Fruit fly (Drosophila melanogaster): ENCODE results near the gene CG10428.
A peak's percentile ranks its signal among the peaks of the same experiment; 100 is the strongest.

Gene CG10428

DNA sequence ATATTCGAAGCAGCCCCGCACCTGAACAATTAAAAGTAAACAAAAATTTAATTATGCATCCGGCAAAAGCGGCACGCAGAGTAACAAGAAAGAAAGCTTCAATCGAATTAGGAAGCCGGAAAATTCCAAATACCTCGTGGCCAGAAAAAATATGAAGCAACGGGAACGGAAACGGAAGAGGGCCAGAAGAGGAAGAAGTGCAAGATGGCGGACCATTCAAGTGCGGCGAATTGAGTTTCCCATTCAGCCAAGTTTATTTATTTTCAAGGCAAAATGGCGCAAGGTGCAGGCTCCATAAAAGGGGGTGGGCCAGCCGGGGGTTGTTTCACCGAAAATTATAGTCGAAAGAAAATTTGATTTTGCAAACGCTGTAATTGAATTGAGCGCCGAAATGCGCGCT, 14.1 kb upstream of the CG10428 start (continued):
- TF ChIP-seq E2f2 (GFP tag; IDR thresholded peaks at IDR 0.05) (no peak), CG6854 (GFP tag; optimal IDR thresholded peaks at IDR 0.05) (no peak), ase (GFP tag; IDR thresholded peaks at IDR 0.05) (no peak), CG7745 (tag; optimal IDR thresholded peaks at IDR 0.05) (no peak), disco-r (GFP tag; optimal IDR thresholded peaks at IDR 0.05) (no peak), CG11504 (tag; optimal IDR thresholded peaks at IDR 0.05) (no peak), ara (GFP tag; IDR thresholded peaks at IDR 0.05) (peak; percentile 30; the same call in 1 of the 2 replicates), ap (GFP tag; IDR thresholded peaks at IDR 0.05) (no peak), Stat92E (GFP tag; optimal IDR thresholded peaks at IDR 0.05) (no peak), Fer3 (tag; optimal IDR thresholded peaks at IDR 0.05) (no peak), danr (GFP tag; IDR thresholded peaks at IDR 0.05) (no peak), pb (GFP tag; optimal IDR thresholded peaks at IDR 0.05) (no peak), Dfd (GFP tag; optimal IDR thresholded peaks at IDR 0.05) (no peak), CG17361 (GFP tag; IDR thresholded peaks at IDR 0.05) (no peak), ab (GFP tag; optimal IDR thresholded peaks at IDR 0.05) (no peak), gsb-n (tag; optimal IDR thresholded peaks at IDR 0.05) (peak; percentile 40), H2.0 (GFP tag; IDR thresholded peaks at IDR 0.05) (no peak), kni (GFP tag; optimal IDR thresholded peaks at IDR 0.05) (peak; percentile 38), Meics (GFP tag; optimal IDR thresholded peaks at IDR 0.05) (no peak), CG17802 (tag; optimal IDR thresholded peaks at IDR 0.05) (no peak), CG3838 (GFP tag; optimal IDR thresholded peaks at IDR 0.05) (no peak), caup (GFP tag; optimal IDR thresholded peaks at IDR 0.05; ENCODE audit: severe bottlenecking) (no peak), CG18619 (GFP tag; optimal IDR thresholded peaks at IDR 0.05) (no peak), CG13287 (GFP tag; IDR thresholded peaks at IDR 0.05; ENCODE audit: partially characterized antibody) (no peak), Med (GFP tag) (no peak), otp (GFP tag; IDR thresholded peaks at IDR 0.05) (no peak), CG2889 (GFP tag; IDR thresholded peaks at IDR 0.05) (no peak), fru (optimal IDR thresholded peaks at IDR 0.05) (no peak), pum (GFP tag; optimal IDR thresholded peaks at IDR 0.05) (no peak), CG2120 (GFP tag; optimal IDR thresholded peaks at IDR 0.05) (no peak), Camta (GFP tag; optimal IDR thresholded peaks at IDR 0.05) (no peak), CG4707 (GFP tag; optimal IDR thresholded peaks at IDR 0.05) (no peak), Xrp1 (GFP tag; IDR thresholded peaks at IDR 0.05) (no peak), trem (tag; optimal IDR thresholded peaks at IDR 0.05) (peak; percentile 6), CG6175 (GFP tag; IDR thresholded peaks at IDR 0.05) (no peak), CG12391 (tag; optimal IDR thresholded peaks at IDR 0.05) (no peak), bbx (GFP tag; IDR thresholded peaks at IDR 0.05; ENCODE audit: partially characterized antibody) (no peak), CG10959 (GFP tag; IDR thresholded peaks at IDR 0.05) (no peak), CG1647 (GFP tag; optimal IDR thresholded peaks at IDR 0.05) (no peak), da (GFP tag; optimal IDR thresholded peaks at IDR 0.05) (no peak), CG13775 (GFP tag; optimal IDR thresholded peaks at IDR 0.05) (peak; percentile 34), CG34224 (GFP tag; IDR thresholded peaks at IDR 0.05; ENCODE audit: partially characterized antibody) (no peak), HLH54F (GFP tag; optimal IDR thresholded peaks at IDR 0.05) (no peak), lilli (GFP tag; optimal IDR thresholded peaks at IDR 0.05) (no peak), Hey (tag; optimal IDR thresholded peaks at IDR 0.05) (no peak), wor (GFP tag; IDR thresholded peaks at IDR 0.05) (no peak), stwl (tag; optimal IDR thresholded peaks at IDR 0.05) (peak; percentile 10), chinmo (GFP tag; IDR thresholded peaks at IDR 0.05; ENCODE audit: partially characterized antibody) (no peak), CG14860 (GFP tag; IDR thresholded peaks at IDR 0.05; ENCODE audit: partially characterized antibody) (no peak), scrt (GFP tag; optimal IDR thresholded peaks at IDR 0.05) (no peak), CG31365 (tag; optimal IDR thresholded peaks at IDR 0.05) (no peak), Mes4 (GFP tag; optimal IDR thresholded peaks at IDR 0.05) (no peak)
